Fruit fly (Drosophila melanogaster) whole organism, embryonic: ENCODE data around the gene lqfR.
A peak's percentile ranks its signal among the peaks of the same experiment; 100 is the strongest.

ENCODE experiments used
- Ada2b ChIP-seq: fragments of 200-800 bp; sonication (Bioruptor generic); IDR thresholded peaks from 2 replicates; pipeline ENCODE4 v1.3.6; 2022; ENCODE audit warnings: missing biosample characterization, missing genetic modification characterization
- Asciz ChIP-seq: fragments of 200-800 bp; sonication (Bioruptor generic); optimal IDR thresholded peaks from 2 replicates; lab custom pipeline; 2017; ENCODE audit warnings: missing biosample characterization, mild to moderate bottlenecking, missing genetic modification characterization, missing genetic modification reagents
- Atf6 ChIP-seq: fragments of 200-800 bp; sonication (Bioruptor generic); IDR thresholded peaks from 2 replicates; pipeline ENCODE4 v1.3.6; 2022; ENCODE audit warnings: missing biosample characterization, missing genetic modification characterization
- CG10274 ChIP-seq: fragments of 200-800 bp; sonication (Bioruptor generic); optimal IDR thresholded peaks from 3 replicates; lab custom pipeline; 2017; ENCODE audit warnings: missing biosample characterization, mild to moderate bottlenecking, missing genetic modification characterization
- CG13287 ChIP-seq: fragments of 200-800 bp; sonication (Bioruptor generic); IDR thresholded peaks from 2 replicates; pipeline ENCODE4 v1.3.6; 2022; ENCODE audit warnings: missing biosample characterization, missing genetic modification characterization; ENCODE audit not compliant: partially characterized antibody
- CG14441 ChIP-seq: fragments of 200-800 bp; sonication (Bioruptor generic); IDR thresholded peaks from 2 replicates; pipeline ENCODE4 v1.3.6; 2022; ENCODE audit warnings: missing biosample characterization, missing genetic modification characterization
- CG17612 ChIP-seq: fragments of 200-800 bp; sonication (Bioruptor generic); IDR thresholded peaks from 2 replicates; pipeline ENCODE4 v1.3.6; 2022; ENCODE audit warnings: missing biosample characterization, missing genetic modification characterization
- CG17912 ChIP-seq: fragments of 200-800 bp; sonication (Bioruptor generic); optimal IDR thresholded peaks from 2 replicates; lab custom pipeline; 2018; ENCODE audit warnings: missing biosample characterization, mild to moderate bottlenecking, missing genetic modification characterization
- CG6689 ChIP-seq: fragments of 200-800 bp; sonication (Bioruptor generic); IDR thresholded peaks from 2 replicates; pipeline ENCODE4 v1.3.6; 2022; ENCODE audit warnings: missing biosample characterization, missing genetic modification characterization
- CG7987 ChIP-seq: fragments of 200-800 bp; sonication (Bioruptor generic); optimal IDR thresholded peaks from 2 replicates; lab custom pipeline; 2018; ENCODE audit warnings: missing biosample characterization, mild to moderate bottlenecking, missing genetic modification characterization, moderate library complexity
- CG9609 ChIP-seq: fragments of 200-800 bp; sonication (Bioruptor generic); optimal IDR thresholded peaks from 3 replicates; lab custom pipeline; 2016; ENCODE audit warnings: missing biosample characterization, missing genetic modification characterization
- CTCF ChIP-seq: fragments of 200-800 bp; sonication (Bioruptor generic); optimal IDR thresholded peaks from 2 replicates; lab custom pipeline; 2017; ENCODE audit warnings: missing biosample characterization, mild to moderate bottlenecking, missing genetic modification characterization, moderate library complexity
- CoRest ChIP-seq: fragments of 200-800 bp; sonication (Bioruptor generic); optimal IDR thresholded peaks from 3 replicates; lab custom pipeline; 2018; ENCODE audit warnings: missing biosample characterization, mild to moderate bottlenecking, missing genetic modification characterization, moderate library complexity
- Dll ChIP-seq: fragments of 200-800 bp; sonication (Bioruptor generic); IDR thresholded peaks from 4 replicates; pipeline ENCODE4 v1.3.6; 2022; ENCODE audit warnings: missing biosample characterization, missing genetic modification characterization; ENCODE audit not compliant: partially characterized antibody
- E2f1 ChIP-seq: fragments of 200-800 bp; sonication (Bioruptor generic); IDR thresholded peaks from 2 replicates; pipeline ENCODE4 v1.3.6; 2022; ENCODE audit warnings: missing biosample characterization, missing genetic modification characterization
- Ets65A ChIP-seq: fragments of 200-800 bp; sonication (Bioruptor generic); peaks from one replicate; lab custom pipeline; 2016; ENCODE audit warnings: missing biosample characterization, missing genetic modification characterization
- Hr78 ChIP-seq, 2 experiments: fragments of 200-800 bp in 1 of 2; fragments of >200 bp in 1 of 2; sonication (Bioruptor generic) in 1 of 2; optimal IDR thresholded peaks; 2 replicates each; lab custom pipeline; 2017 to 2019; ENCODE audit warnings: missing biosample characterization in 2 of 2, missing genetic modification characterization in 2 of 2, mild to moderate bottlenecking in 1 of 2, moderate library complexity in 1 of 2
- Mad ChIP-seq: fragments of 200-800 bp; sonication (Bioruptor generic); optimal IDR thresholded peaks from 2 replicates; lab custom pipeline; 2016; ENCODE audit warnings: missing biosample characterization, missing genetic modification characterization
- Med ChIP-seq: fragments of 200-800 bp; sonication (Bioruptor generic); peaks from one replicate; lab custom pipeline; 2016; ENCODE audit warnings: missing biosample characterization, missing genetic modification characterization, mild to moderate bottlenecking, inconsistent platforms, moderate library complexity
- NC2β ChIP-seq: fragments of 200-800 bp; sonication (Bioruptor generic); optimal IDR thresholded peaks from 2 replicates; lab custom pipeline; 2016; ENCODE audit warnings: missing biosample characterization, missing genetic modification characterization
- NK7.1 ChIP-seq: fragments of 200-800 bp; sonication (Bioruptor generic); optimal IDR thresholded peaks from 3 replicates; lab custom pipeline; 2016; ENCODE audit warnings: missing biosample characterization, missing genetic modification characterization
- Optix ChIP-seq: fragments of 200-800 bp; sonication (Bioruptor generic); IDR thresholded peaks from 3 replicates; pipeline ENCODE4 v1.3.6; 2022; ENCODE audit warnings: missing biosample characterization, missing genetic modification characterization
- Pdp1 ChIP-seq, 2 experiments: fragments of 200-800 bp; sonication (Bioruptor generic); optimal IDR thresholded peaks; 3 replicates each; lab custom pipeline; 2016; ENCODE audit warnings: missing biosample characterization in 2 of 2, missing genetic modification characterization in 2 of 2, mild to moderate bottlenecking in 1 of 2, moderate library complexity in 1 of 2
- TFAM ChIP-seq: fragments of 200-800 bp; sonication (Bioruptor generic); optimal IDR thresholded peaks from 2 replicates; lab custom pipeline; 2017; ENCODE audit warnings: missing biosample characterization, missing genetic modification characterization, inconsistent platforms
- Trl ChIP-seq, 3 experiments: fragments of >200 bp in 2 of 3; fragments of 200-800 bp in 1 of 3; sonication (Bioruptor generic) in 1 of 3; optimal IDR thresholded peaks; 2 replicates in 1 of 3; 3 replicates in 2 of 3; lab custom pipeline; 2016 to 2017; ENCODE audit warnings: missing biosample characterization in 1 of 3, missing genetic modification characterization in 1 of 3
- ase ChIP-seq: fragments of 200-800 bp; sonication (Bioruptor generic); IDR thresholded peaks from 3 replicates; pipeline ENCODE4 v1.3.6; 2022; ENCODE audit warnings: missing biosample characterization, missing genetic modification characterization
- ato ChIP-seq: fragments of 200-800 bp; sonication (Bioruptor generic); IDR thresholded peaks from 2 replicates; pipeline ENCODE4 v1.3.6; 2022; ENCODE audit warnings: missing biosample characterization, missing genetic modification characterization; ENCODE audit not compliant: partially characterized antibody
- chn ChIP-seq: fragments of 200-800 bp; sonication (Bioruptor generic); optimal IDR thresholded peaks from 2 replicates; lab custom pipeline; 2016; ENCODE audit warnings: missing biosample characterization, missing genetic modification characterization
- ci ChIP-seq: fragments of 200-800 bp; sonication (Bioruptor generic); IDR thresholded peaks from 3 replicates; pipeline ENCODE4 v1.3.6; 2022; ENCODE audit warnings: missing biosample characterization, missing genetic modification characterization
- dmrt11E ChIP-seq: fragments of 200-800 bp; sonication (Bioruptor generic); optimal IDR thresholded peaks from 3 replicates; lab custom pipeline; 2018; ENCODE audit warnings: missing biosample characterization, mild to moderate bottlenecking, missing genetic modification characterization, moderate library complexity
- dpn ChIP-seq, 2 experiments: fragments of 200-800 bp; sonication (Bioruptor generic); optimal IDR thresholded peaks; 3 replicates each; lab custom pipeline; 2016; ENCODE audit warnings: missing biosample characterization in 2 of 2, missing genetic modification characterization in 2 of 2
- her ChIP-seq: fragments of 200-800 bp; sonication (Bioruptor generic); optimal IDR thresholded peaks from 2 replicates; lab custom pipeline; 2016; ENCODE audit warnings: missing biosample characterization, missing genetic modification characterization
- klu ChIP-seq: fragments of 200-800 bp; sonication (Bioruptor generic); IDR thresholded peaks from 2 replicates; pipeline ENCODE4 v1.3.6; 2022; ENCODE audit warnings: missing biosample characterization, missing genetic modification characterization
- kni ChIP-seq: fragments of 200-800 bp; sonication (Bioruptor generic); optimal IDR thresholded peaks from 3 replicates; lab custom pipeline; 2017; ENCODE audit warnings: mild to moderate bottlenecking, missing biosample characterization, missing genetic modification reagents, missing genetic modification characterization
- lilli ChIP-seq: fragments of 200-800 bp; sonication (Bioruptor generic); optimal IDR thresholded peaks from 3 replicates; lab custom pipeline; 2016; ENCODE audit warnings: missing biosample characterization, missing genetic modification characterization
- pfk ChIP-seq: fragments of 200-800 bp; sonication (Bioruptor generic); optimal IDR thresholded peaks from 2 replicates; lab custom pipeline; 2018; ENCODE audit warnings: missing biosample characterization, mild to moderate bottlenecking, missing genetic modification characterization, moderate library complexity
- ro ChIP-seq: fragments of 200-800 bp; sonication (Bioruptor generic); IDR thresholded peaks from 2 replicates; pipeline ENCODE4 v1.3.6; 2022; ENCODE audit warnings: missing biosample characterization, missing genetic modification characterization
- sd ChIP-seq: fragments of 200-800 bp; sonication (Bioruptor generic); optimal IDR thresholded peaks from 3 replicates; lab custom pipeline; 2018; ENCODE audit warnings: missing biosample characterization, mild to moderate bottlenecking, missing genetic modification characterization, moderate library complexity
- sens-2 ChIP-seq: fragments of 200-800 bp; sonication (Bioruptor generic); IDR thresholded peaks from 2 replicates; pipeline ENCODE4 v1.3.6; 2022; ENCODE audit warnings: missing biosample characterization, missing genetic modification characterization
- seq ChIP-seq: fragments of 200-800 bp; sonication (Bioruptor generic); IDR thresholded peaks from 2 replicates; pipeline ENCODE4 v1.3.6; 2022; ENCODE audit warnings: missing biosample characterization, missing genetic modification characterization
- sr ChIP-seq: fragments of 200-800 bp; sonication (Bioruptor generic); IDR thresholded peaks from 3 replicates; pipeline ENCODE4 v1.3.6; 2022; ENCODE audit warnings: missing biosample characterization, missing genetic modification characterization
- toy ChIP-seq: fragments of 200-800 bp; sonication (Bioruptor generic); IDR thresholded peaks from 2 replicates; pipeline ENCODE4 v1.3.6; 2022; ENCODE audit warnings: missing biosample characterization, missing genetic modification characterization
- zen2 ChIP-seq: fragments of 200-800 bp; sonication (Bioruptor generic); IDR thresholded peaks from 3 replicates; pipeline ENCODE4 v1.3.6; 2022; ENCODE audit warnings: missing biosample characterization, missing genetic modification characterization; ENCODE audit not compliant: partially characterized antibody
- zfh2 ChIP-seq: fragments of 200-800 bp; sonication (Bioruptor generic); optimal IDR thresholded peaks from 2 replicates; lab custom pipeline; 2016; ENCODE audit warnings: missing biosample characterization, missing genetic modification characterization

The lqfR gene

dm6 chr3R:22464611-22465113, 53.6 kb downstream of the lqfR start, which contains the start of gene CG7054 (continued):
- TF ChIP-seq pfk (GFP tag; lab: Kevin White, UChicago) (no peak), Atf6 (peak; percentile 42; the same call in 1 of the 2 replicates), CG14441 (no peak), dpn (GFP tag; optimal IDR thresholded peaks at IDR 0.05; lab: Kevin White, UChicago) (no peak), CG6689 (GFP tag; lab: Robert Waterston, UW) (no peak), seq (no peak), Ada2b (GFP tag; lab: Robert Waterston, UW) (no peak), toy (no peak), CoRest (tag; lab: Kevin White, UChicago) (peak; percentile 35), zfh2 (GFP tag; lab: Kevin White, UChicago) (no peak), Pdp1 (GFP tag; optimal IDR thresholded peaks at IDR 0.05; lab: Kevin White, UChicago) (no peak), Asciz (no peak), chn (GFP tag; lab: Kevin White, UChicago) (no peak), kni (GFP tag; lab: Kevin White, UChicago) (no peak), CG13287 (GFP tag; lab: Robert Waterston, UW) (peak; percentile 37; the same call in 1 of the 2 replicates), CTCF (GFP tag; lab: Kevin White, UChicago) (no peak), klu (GFP tag; lab: Robert Waterston, UW) (no peak), Optix (no peak), NC2β (GFP tag; lab: Kevin White, UChicago) (no peak)

- TF ChIP-seq Pdp1 (GFP tag; optimal IDR thresholded peaks at IDR 0.05; lab: Kevin White, UChicago) (peak in 1 of 2 experiments; percentile 34), CG17912 (GFP tag; lab: Kevin White, UChicago) (no peak), sr (0 out of 3 replicates have a peak, but pooled peaks have one; percentile 19), Hr78 (GFP tag; optimal IDR thresholded peaks at IDR 0.05; lab: Kevin White, UChicago) (peak in 1 of 2 experiments; percentile 2)
These were observed 54.0 kb downstream of the lqfR start for dm6 chr3R:22465138-22465537.

dm6 chr3R:22465984-22466530, 55.0 kb downstream of the lqfR start, which contains the start of gene Pebp1:
TSS of gene Pebp1 (plus strand) at chr3R:22466034.
- TF ChIP-seq Dll (GFP tag; lab: Robert Waterston, UW) (no peak), Trl (optimal IDR thresholded peaks at IDR 0.05; lab: Kevin White, UChicago) (no peak), Trl (GFP tag; optimal IDR thresholded peaks at IDR 0.05; lab: Kevin White, UChicago) (no peak), zen2 (no peak), lilli (peak; percentile 10), NK7.1 (GFP tag; lab: Kevin White, UChicago) (no peak), sens-2 (GFP tag; lab: Robert Waterston, UW) (no peak), E2f1 (GFP tag; lab: Robert Waterston, UW) (no peak), dmrt11E (tag; lab: Kevin White, UChicago) (no peak), ato (GFP tag; lab: Robert Waterston, UW) (0 out of 2 replicates have a peak, but pooled peaks have one; percentile 8), Mad (no peak), Med (GFP tag; lab: Kevin White, UChicago) (peak; percentile 74), CG9609 (GFP tag; lab: Kevin White, UChicago) (no peak), CG7987 (GFP tag; lab: Kevin White, UChicago) (no peak), TFAM (no peak), CG17612 (GFP tag; lab: Robert Waterston, UW) (no peak), ro (GFP tag; lab: Robert Waterston, UW) (no peak), CG10274 (GFP tag; lab: Kevin White, UChicago) (no peak), Hr78 (GFP tag; optimal IDR thresholded peaks at IDR 0.05; lab: Kevin White, UChicago) (no peak), Ets65A (GFP tag; lab: Kevin White, UChicago) (peak; percentile 76), Asciz (no peak), Atf6 (no peak), ci (GFP tag; lab: Robert Waterston, UW) (0 out of 3 replicates have a peak, but pooled peaks have one; percentile 19), ase (no peak), her (GFP tag; lab: Kevin White, UChicago) (no peak), sd (tag; lab: Kevin White, UChicago) (no peak)
